Fruit fly (Drosophila melanogaster): ENCODE results near the gene Lcp65Aa.

The Lcp65Aa gene

DNA sequence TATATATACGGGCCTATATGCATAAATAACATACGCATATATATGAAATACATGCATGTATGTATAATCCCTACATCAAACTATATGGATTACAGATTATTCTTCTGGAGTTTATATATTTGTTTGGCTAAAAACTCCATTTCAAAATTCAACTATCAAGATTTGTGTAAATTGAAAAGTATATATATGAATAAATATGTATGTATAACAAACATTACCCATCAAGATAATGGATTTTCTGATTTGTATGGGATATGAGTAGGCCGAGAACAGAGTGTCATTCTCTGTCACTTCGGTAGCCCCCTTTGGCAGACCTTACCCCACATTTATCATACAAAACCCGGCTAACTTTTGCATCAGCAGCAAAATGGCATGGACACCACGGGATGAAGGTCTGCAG lies 49.1 kb downstream of the Lcp65Aa start, which contains the start of gene CG8219:
TSS of gene CG8219 (plus strand) at position 301 of the 400 bp plus-strand sequence.
- TF ChIP-seq CTCF (optimal IDR thresholded peaks at IDR 0.05) (no peak), CG8478 (optimal IDR thresholded peaks at IDR 0.05) (no peak)
